Worm (Caenorhabditis elegans): ENCODE data around the gene nspb-7.
A peak's percentile ranks its signal among the peaks of the same experiment; 100 is the strongest.

nspb-7 gene

ce11 chrII:14567811-14568210 is 10.3 kb upstream of the nspb-7 start:
- TF ChIP-seq aha-1 (tag), result peak; percentile 68
- TF ChIP-seq rbr-2 (tag; optimal IDR thresholded peaks at IDR 0.05), result no peak

- 0 out of 2 replicates have a peak, but pooled peaks have one; percentile 51 for TF ChIP-seq ctbp-1 (GFP tag; IDR thresholded peaks at IDR 0.05)
- TF ChIP-seq nhr-76 (tag; optimal IDR thresholded peaks at IDR 0.05), result no peak
- peak in 1 of 2 experiments; percentile 10 for TF ChIP-seq lsy-2 (tag; optimal IDR thresholded peaks at IDR 0.05)
- no peak for TF ChIP-seq ZK546.5 (tag; optimal IDR thresholded peaks at IDR 0.05)
- peak; percentile 84 for TF ChIP-seq set-16 (GFP tag; IDR thresholded peaks at IDR 0.05)
- no peak for TF ChIP-seq Y105C5A.15 (GFP tag; IDR thresholded peaks at IDR 0.05)
- peak; percentile 10 for TF ChIP-seq fkh-10 (GFP tag; optimal IDR thresholded peaks at IDR 0.05)
- 0 out of 4 replicates have a peak, but pooled peaks of 1 of the 2 experiments have one; percentile 27 for TF ChIP-seq madf-5 (GFP tag; IDR thresholded peaks at IDR 0.05)
- TF ChIP-seq F37D6.2 (tag; optimal IDR thresholded peaks at IDR 0.05), result peak; percentile 7
- TF ChIP-seq dve-1 (tag; optimal IDR thresholded peaks at IDR 0.05; ENCODE audit: insufficient read depth), result no peak
- no peak for TF ChIP-seq zip-2 (tag; optimal IDR thresholded peaks at IDR 0.05)
- peak; percentile 40 for TF ChIP-seq rbr-2 (tag; optimal IDR thresholded peaks at IDR 0.05)
- no peak for TF ChIP-seq cey-2 (tag; optimal IDR thresholded peaks at IDR 0.05; ENCODE audit: borderline replicate concordance, insufficient read depth)
- TF ChIP-seq nhr-6 (tag; optimal IDR thresholded peaks at IDR 0.05), result no peak
- no peak for TF ChIP-seq ceh-62 (tag; optimal IDR thresholded peaks at IDR 0.05)
- TF ChIP-seq F26F4.8 (GFP tag; conservative IDR thresholded peaks at IDR 0.05), result 0 out of 2 replicates have a peak, but pooled peaks have one; percentile 16
- peak; percentile 43; the same call in 1 of the 2 replicates for TF ChIP-seq hmg-1.1 (GFP tag; IDR thresholded peaks at IDR 0.05)
- no peak for TF ChIP-seq tra-1 (GFP tag; IDR thresholded peaks at IDR 0.05)
- TF ChIP-seq daf-16 (GFP tag; optimal IDR thresholded peaks at IDR 0.05), result no peak
- TF ChIP-seq daf-16 (tag; optimal IDR thresholded peaks at IDR 0.05), result peak; percentile 10
- peak; percentile 63; the same call in 1 of the 2 replicates for TF ChIP-seq egl-43 (GFP tag; IDR thresholded peaks at IDR 0.05)
Observed at ce11 chrII:14569322-14569721, 8.8 kb upstream of the nspb-7 start.

- TF ChIP-seq egl-43 (GFP tag; IDR thresholded peaks at IDR 0.05), result 0 out of 2 replicates have a peak, but pooled peaks have one; percentile 11
- TF ChIP-seq zfp-3 (GFP tag; conservative IDR thresholded peaks at IDR 0.05), result no peak
- TF ChIP-seq madf-5 (GFP tag; IDR thresholded peaks at IDR 0.05), result peak; percentile 35 to 73; a peak in 2 of 4 replicates
- peak; percentile 70 for TF ChIP-seq aha-1 (tag)
- TF ChIP-seq egl-27 (tag; optimal IDR thresholded peaks at IDR 0.05), result no peak
- peak in 1 of 2 experiments; percentile 86 for TF ChIP-seq unc-62 (GFP tag; optimal IDR thresholded peaks at IDR 0.05 in 1 of 2)
- TF ChIP-seq unc-62 (tag; optimal IDR thresholded peaks at IDR 0.05), result no peak
- TF ChIP-seq hlh-30 (tag; optimal IDR thresholded peaks at IDR 0.05; ENCODE audit: insufficient read depth), result no peak
- no peak for TF ChIP-seq fkh-10 (GFP tag; optimal IDR thresholded peaks at IDR 0.05)
- TF ChIP-seq vab-7 (GFP tag; IDR thresholded peaks at IDR 0.05), result no peak
- no peak for TF ChIP-seq php-3 (GFP tag; IDR thresholded peaks at IDR 0.05)
- TF ChIP-seq dmd-9 (GFP tag; IDR thresholded peaks at IDR 0.05), result no peak
- no peak for TF ChIP-seq lin-29 (GFP tag; IDR thresholded peaks at IDR 0.05)
- TF ChIP-seq cey-2 (tag; optimal IDR thresholded peaks at IDR 0.05; ENCODE audit: borderline replicate concordance, insufficient read depth), result no peak
- TF ChIP-seq tag-97 (GFP tag; IDR thresholded peaks at IDR 0.05), result no peak
- TF ChIP-seq tra-1 (GFP tag; IDR thresholded peaks at IDR 0.05), result no peak
- TF ChIP-seq saeg-2 (GFP tag; IDR thresholded peaks at IDR 0.05), result no peak
Observed at ce11 chrII:14570541-14571160, 7.5 kb upstream of the nspb-7 start.

- TF ChIP-seq nhr-237 (tag; optimal IDR thresholded peaks at IDR 0.05), result no peak
- TF ChIP-seq ztf-7 (tag; optimal IDR thresholded peaks at IDR 0.05), result no peak
- TF ChIP-seq spr-1 (tag; optimal IDR thresholded peaks at IDR 0.05), result no peak
- TF ChIP-seq F37D6.2 (tag; optimal IDR thresholded peaks at IDR 0.05), result no peak
- TF ChIP-seq T20F7.1 (GFP tag; optimal IDR thresholded peaks at IDR 0.05), result no peak
- TF ChIP-seq lir-3 (tag; optimal IDR thresholded peaks at IDR 0.05), result no peak
- TF ChIP-seq fkh-10 (GFP tag; optimal IDR thresholded peaks at IDR 0.05), result no peak
- TF ChIP-seq lin-29 (GFP tag; IDR thresholded peaks at IDR 0.05), result no peak
- TF ChIP-seq lin-15B (tag; optimal IDR thresholded peaks at IDR 0.05), result no peak
- TF ChIP-seq gei-8 (GFP tag; optimal IDR thresholded peaks at IDR 0.05), result no peak
Observed at ce11 chrII:14573315-14573714, 4.8 kb upstream of the nspb-7 start, which contains the start of gene madf-5. madf-5 (plus strand) TSS chrII:14573615.
